Worm (Caenorhabditis elegans) whole organism, early embryonic: ENCODE data around the gene srv-4.

Experiments
- F13C5.2 ChIP-seq: sonication (generic microtip); optimal IDR thresholded peaks from 2 replicates; lab custom pipeline; 2017; ENCODE audit warnings: mild to moderate bottlenecking, missing genetic modification characterization, inconsistent platforms, missing compliant biosample characterization
- aly-1 ChIP-seq: sonication (generic microtip); optimal IDR thresholded peaks from 2 replicates; lab custom pipeline; 2016; ENCODE audit warnings: missing genetic modification characterization, missing compliant biosample characterization
- ama-1 ChIP-seq: fragments of 150-350 bp; optimal IDR thresholded peaks from 2 replicates; lab custom pipeline; 2014
- ceh-13 ChIP-seq: fragments of 200-800 bp; sonication (Bioruptor generic); optimal IDR thresholded peaks from 2 replicates; lab custom pipeline; 2018; ENCODE audit warnings: mild to moderate bottlenecking, missing genetic modification characterization, missing compliant biosample characterization
- hmg-4 ChIP-seq: fragments of 200-800 bp; sonication (Bioruptor generic); optimal IDR thresholded peaks from 2 replicates; lab custom pipeline; 2018; ENCODE audit warnings: mild to moderate bottlenecking, missing genetic modification characterization, missing compliant biosample characterization
- tbx-11 ChIP-seq: fragments of 200-800 bp; sonication (Bioruptor generic); IDR thresholded peaks from 2 replicates; pipeline ENCODE4 v1.3.6; 2022; ENCODE audit warnings: missing genetic modification characterization, missing compliant biosample characterization
- tbx-37 ChIP-seq: fragments of 200-800 bp; sonication (Bioruptor generic); conservative IDR thresholded peaks from 2 replicates; pipeline ENCODE4 v1.3.6; 2022; ENCODE audit warnings: missing genetic modification reagents, missing genetic modification characterization, missing compliant biosample characterization
- tra-4 ChIP-seq: sonication (generic microtip); optimal IDR thresholded peaks from 2 replicates; lab custom pipeline; 2017; ENCODE audit warnings: missing genetic modification characterization, missing compliant biosample characterization

- no peak for TF ChIP-seq ama-1 (lab: Kevin White, UChicago)
- no peak for TF ChIP-seq tbx-11
- no peak for TF ChIP-seq tbx-37 (GFP tag; lab: Robert Waterston, UW)
- TF ChIP-seq ceh-13 (GFP tag; lab: Kevin White, UChicago): no peak
- no peak for TF ChIP-seq hmg-4 (GFP tag; lab: Kevin White, UChicago)
- no peak for TF ChIP-seq F13C5.2 (tag; lab: Kevin White, UChicago)
- TF ChIP-seq tra-4 (tag; lab: Kevin White, UChicago): no peak
- TF ChIP-seq aly-1 (tag; lab: Kevin White, UChicago): no peak
Observed at ce11 chrIV:4336139-4336851, 48.1 kb upstream of the srv-4 start, which contains the start of the genes W03B1.3 and oac-51.
